Worm (Caenorhabditis elegans): ENCODE data around the gene fbxc-22.

Gene fbxc-22

DNA sequence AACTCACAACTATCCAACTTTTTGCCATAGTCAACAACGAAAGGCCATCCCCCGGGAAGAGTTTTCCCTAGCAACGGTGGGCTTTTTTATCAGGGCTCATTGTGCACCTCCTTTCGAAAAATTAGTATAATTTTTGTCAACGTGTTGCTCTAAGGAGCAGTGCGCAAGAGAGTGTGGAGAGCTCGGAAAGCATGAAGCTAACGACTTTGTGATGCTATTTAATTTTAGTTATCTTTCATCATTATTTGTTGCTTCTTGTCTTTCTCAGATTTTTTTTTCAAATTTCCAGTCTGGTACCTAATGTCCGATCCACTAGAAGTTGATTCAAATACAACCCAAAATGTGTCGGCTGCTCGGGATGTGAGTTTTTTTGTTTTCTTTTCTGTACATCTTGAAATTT, 39.2 kb upstream of the fbxc-22 start, which contains the start of gene ceh-81:
Gene ceh-81, plus strand, starts transcription at position 301 of the 400 bp plus-strand sequence.
- TF ChIP-seq lsy-2 (tag; optimal IDR thresholded peaks at IDR 0.05) (no peak), unc-62 (GFP tag; optimal IDR thresholded peaks at IDR 0.05 in 1 of 2) (peak in 1 of 2 experiments; percentile 23), unc-62 (tag; optimal IDR thresholded peaks at IDR 0.05) (no peak)

DNA sequence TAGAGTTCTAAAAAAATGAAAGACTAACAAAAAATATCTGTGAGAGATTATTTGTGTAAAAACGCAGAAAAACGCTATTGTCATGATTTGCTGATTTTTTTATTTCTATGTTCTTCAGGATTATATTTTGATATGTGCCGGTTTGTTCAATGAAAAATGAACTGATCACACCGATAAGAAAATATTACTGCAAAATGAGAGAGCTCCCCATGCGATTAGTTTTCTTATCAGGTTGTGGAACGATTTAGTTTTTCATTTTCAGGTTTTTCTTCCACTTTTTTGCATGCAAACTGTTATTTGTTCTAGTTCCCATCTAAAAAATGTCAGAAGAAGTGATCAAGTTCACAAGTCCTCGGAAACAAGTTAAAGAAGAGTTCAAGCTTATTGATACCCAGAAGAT, 37.3 kb upstream of the fbxc-22 start, which contains the start of gene btb-9:
Gene btb-9, plus strand, starts transcription at position 254 of the 400 bp plus-strand sequence.
- TF ChIP-seq hlh-11 (tag; optimal IDR thresholded peaks at IDR 0.05), result peak; percentile 51
- TF ChIP-seq aha-1 (tag), result peak; percentile 9
- no peak for TF ChIP-seq daf-16 (GFP tag; optimal IDR thresholded peaks at IDR 0.05)
- TF ChIP-seq daf-16 (tag; optimal IDR thresholded peaks at IDR 0.05), result peak; percentile 58
- peak; percentile 4 for TF ChIP-seq duxl-1 (tag; optimal IDR thresholded peaks at IDR 0.05; ENCODE audit: poor library complexity)
- TF ChIP-seq php-3 (GFP tag; IDR thresholded peaks at IDR 0.05), result 0 out of 2 replicates have a peak, but pooled peaks have one; percentile 11
- TF ChIP-seq dmd-6 (GFP tag; IDR thresholded peaks at IDR 0.05), result peak; percentile 72
- TF ChIP-seq nhr-102 (tag; optimal IDR thresholded peaks at IDR 0.05), result no peak
- peak; percentile 84 for TF ChIP-seq nhr-28 (tag; optimal IDR thresholded peaks at IDR 0.05)
- no peak for TF ChIP-seq cey-2 (tag; optimal IDR thresholded peaks at IDR 0.05; ENCODE audit: borderline replicate concordance, insufficient read depth)
- TF ChIP-seq pqm-1 (tag; optimal IDR thresholded peaks at IDR 0.05), result peak; percentile 96
- no peak for TF ChIP-seq nhr-42 (GFP tag; IDR thresholded peaks at IDR 0.05)

DNA sequence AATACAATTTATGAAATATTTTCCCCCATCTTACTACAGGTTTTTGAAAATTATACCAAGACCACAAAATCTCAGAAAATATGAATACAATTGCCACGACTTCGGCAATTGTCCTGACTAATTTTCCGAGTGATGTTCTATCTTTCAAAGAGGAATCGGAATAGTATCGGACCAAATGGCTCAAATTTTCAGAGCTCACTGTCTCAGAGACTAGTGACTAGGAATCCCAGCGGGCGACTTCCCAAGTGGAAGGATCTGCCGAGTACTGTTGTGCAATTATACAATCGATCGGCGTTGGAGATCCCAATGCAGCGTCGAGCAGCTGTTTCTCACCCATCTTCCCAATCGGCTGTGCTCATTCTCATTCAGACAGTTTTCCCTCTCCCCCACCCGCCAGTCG, 34.8 kb upstream of the fbxc-22 start, which contains the start of gene F45C12.17:
Gene F45C12.17, plus strand, starts transcription at position 377 of the 400 bp plus-strand sequence.
- no peak for TF ChIP-seq F37D6.2 (tag; optimal IDR thresholded peaks at IDR 0.05)
- no peak for TF ChIP-seq nhr-111 (GFP tag; optimal IDR thresholded peaks at IDR 0.05)
- no peak for TF ChIP-seq lin-1 (GFP tag; IDR thresholded peaks at IDR 0.05)
- no peak for TF ChIP-seq lir-3 (tag; optimal IDR thresholded peaks at IDR 0.05)
- TF ChIP-seq unc-62 (GFP tag; optimal IDR thresholded peaks at IDR 0.05 in 1 of 2), result peak in 1 of 2 experiments; percentile 63
- TF ChIP-seq unc-62 (tag; optimal IDR thresholded peaks at IDR 0.05), result no peak
- peak; percentile 60 for TF ChIP-seq aha-1 (tag)

DNA sequence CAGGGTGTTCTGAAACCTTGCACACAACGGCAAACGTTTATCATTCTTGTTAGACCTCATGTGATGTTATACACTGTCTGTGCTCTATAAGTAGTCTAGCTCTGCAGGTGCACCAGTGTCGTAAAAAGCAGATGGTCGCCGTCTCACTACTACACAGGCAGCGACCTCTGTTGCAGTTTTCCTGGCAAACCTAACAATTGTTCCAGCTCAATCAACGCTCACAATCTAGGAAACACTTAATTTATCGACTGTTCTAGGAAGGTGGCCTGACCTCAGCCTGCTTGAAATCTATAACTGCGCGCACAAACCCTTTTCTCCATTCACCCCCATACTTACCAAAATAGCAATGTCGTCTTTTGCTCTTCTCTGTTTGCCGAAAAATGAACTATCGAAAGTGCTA, 33.4 kb upstream of the fbxc-22 start, which contains the start of gene fbxb-11:
Gene fbxb-11, plus strand, starts transcription at position 301 of the 400 bp plus-strand sequence.
- TF ChIP-seq nhr-25 (tag; optimal IDR thresholded peaks at IDR 0.05; ENCODE audit: borderline replicate concordance, insufficient read depth) (no peak), R02D3.7 (tag; optimal IDR thresholded peaks at IDR 0.05) (no peak), nhr-48 (tag; optimal IDR thresholded peaks at IDR 0.05) (no peak), hmg-1.1 (GFP tag; IDR thresholded peaks at IDR 0.05) (no peak), F44E2.7 (GFP tag; IDR thresholded peaks at IDR 0.05) (no peak), nhr-111 (GFP tag; optimal IDR thresholded peaks at IDR 0.05) (no peak), lsy-2 (tag; optimal IDR thresholded peaks at IDR 0.05) (no peak), duxl-1 (tag; optimal IDR thresholded peaks at IDR 0.05; ENCODE audit: poor library complexity) (no peak), jun-1 (tag; optimal IDR thresholded peaks at IDR 0.05) (no peak), ZK546.5 (tag; optimal IDR thresholded peaks at IDR 0.05) (no peak), daf-8 (GFP tag; IDR thresholded peaks at IDR 0.05) (no peak), saeg-2 (GFP tag; IDR thresholded peaks at IDR 0.05) (no peak), vab-7 (GFP tag; IDR thresholded peaks at IDR 0.05) (no peak), Y48G9A.11 (GFP tag; IDR thresholded peaks at IDR 0.05) (no peak), sdz-12 (GFP tag; optimal IDR thresholded peaks at IDR 0.05) (no peak), nhr-237 (tag; optimal IDR thresholded peaks at IDR 0.05) (no peak), Y75B8A.6 (GFP tag; IDR thresholded peaks at IDR 0.05) (no peak), hlh-11 (tag; optimal IDR thresholded peaks at IDR 0.05) (no peak)

DNA sequence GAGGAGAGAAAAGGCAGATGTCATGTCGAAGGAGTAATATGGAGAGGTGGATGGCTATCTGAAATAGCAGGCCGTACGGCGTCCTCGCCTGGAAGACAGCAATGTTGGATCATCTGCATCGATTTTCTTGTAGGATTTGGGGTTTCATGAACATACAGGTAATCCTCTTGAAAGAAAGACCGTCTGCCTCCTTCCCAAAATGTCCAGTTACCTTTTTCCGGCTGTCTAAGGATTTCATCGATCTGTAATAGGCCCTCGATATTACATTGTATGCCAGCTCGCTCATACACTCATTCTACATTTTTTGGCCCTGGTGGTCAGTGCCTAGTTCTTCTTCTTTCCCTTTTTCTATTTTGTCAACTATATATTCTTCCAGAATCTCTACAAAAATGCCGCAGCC, 31.5 kb upstream of the fbxc-22 start, which contains the start of the genes fbxb-5 and btb-8:
Gene fbxb-5, minus strand, starts transcription at position 101 of the 400 bp plus-strand sequence.
Gene btb-8, plus strand, starts transcription at position 377 of the 400 bp plus-strand sequence.
- TF ChIP-seq gei-8 (GFP tag; optimal IDR thresholded peaks at IDR 0.05), result no peak
- TF ChIP-seq lsy-2 (tag; optimal IDR thresholded peaks at IDR 0.05), result no peak
- no peak for TF ChIP-seq zip-2 (tag; optimal IDR thresholded peaks at IDR 0.05)
- no peak for TF ChIP-seq ztf-7 (tag; optimal IDR thresholded peaks at IDR 0.05)
- no peak for TF ChIP-seq attf-4 (tag; optimal IDR thresholded peaks at IDR 0.05)
- TF ChIP-seq nhr-237 (tag; optimal IDR thresholded peaks at IDR 0.05), result no peak
- TF ChIP-seq set-16 (GFP tag; IDR thresholded peaks at IDR 0.05), result no peak
- TF ChIP-seq mep-1 (tag; optimal IDR thresholded peaks at IDR 0.05), result no peak
- TF ChIP-seq fos-1 (tag; optimal IDR thresholded peaks at IDR 0.05), result no peak
- TF ChIP-seq dmd-6 (GFP tag; IDR thresholded peaks at IDR 0.05), result no peak
- no peak for TF ChIP-seq F10B5.3 (tag; optimal IDR thresholded peaks at IDR 0.05)
- TF ChIP-seq rbr-2 (tag; optimal IDR thresholded peaks at IDR 0.05), result no peak

Data from whole organism, L4 larva.